Worm (Caenorhabditis elegans) whole organism, L4 larva: ENCODE measurements around the gene pms-2.

Source experiments
- F26F4.8 ChIP-seq: fragments of 200-800 bp; sonication (Bioruptor generic); conservative IDR thresholded peaks from 2 replicates; pipeline ENCODE4 v1.3.6; 2022; ENCODE audit warnings: missing genetic modification characterization, missing compliant biosample characterization
- F37D6.2 ChIP-seq: sonication (generic microtip); optimal IDR thresholded peaks from 2 replicates; lab custom pipeline; 2016; ENCODE audit warnings: mild to moderate bottlenecking, missing genetic modification characterization, missing compliant biosample characterization
- F44E2.7 ChIP-seq: fragments of 200-800 bp; sonication (Bioruptor generic); IDR thresholded peaks from 2 replicates; pipeline ENCODE4 v2.1.2; 2022; ENCODE audit warnings: missing genetic modification characterization, missing compliant biosample characterization
- F49E8.2 ChIP-seq: sonication (generic microtip); optimal IDR thresholded peaks from 2 replicates; lab custom pipeline; 2016; ENCODE audit warnings: missing compliant biosample characterization, mild to moderate bottlenecking, missing genetic modification characterization, borderline replicate concordance
- R02D3.7 ChIP-seq: fragments of 150-350 bp; sonication (generic microtip); optimal IDR thresholded peaks from 3 replicates; lab custom pipeline; 2014; ENCODE audit warnings: missing biosample characterization, missing genetic modification characterization
- T20F7.1 ChIP-seq: fragments of 200-800 bp; sonication (Bioruptor generic); optimal IDR thresholded peaks from 2 replicates; lab custom pipeline; 2018; ENCODE audit warnings: mild to moderate bottlenecking, missing genetic modification characterization, missing compliant biosample characterization
- arid-1 ChIP-seq: fragments of 200-800 bp; sonication (Bioruptor generic); conservative IDR thresholded peaks from 2 replicates; pipeline ENCODE4 v1.3.6; 2022; ENCODE audit warnings: missing genetic modification reagents, missing genetic modification characterization, missing compliant biosample characterization
- ceh-20 ChIP-seq: fragments of 200-800 bp; sonication (Bioruptor generic); IDR thresholded peaks from 2 replicates; pipeline ENCODE4 v1.3.6; 2022; ENCODE audit warnings: missing genetic modification reagents, missing genetic modification characterization, missing compliant biosample characterization
- ceh-28 ChIP-seq: fragments of 150-350 bp; optimal IDR thresholded peaks from 2 replicates; lab custom pipeline; 2014; ENCODE audit warnings: missing biosample characterization, missing genetic modification reagents, missing genetic modification characterization
- ceh-32 ChIP-seq: sonication (generic microtip); optimal IDR thresholded peaks from 2 replicates; lab custom pipeline; 2016; ENCODE audit warnings: mild to moderate bottlenecking, missing genetic modification characterization, missing compliant biosample characterization; ENCODE audit not compliant: poor library complexity
- ceh-44 ChIP-seq: fragments of 200-800 bp; sonication (Bioruptor generic); IDR thresholded peaks from 2 replicates; pipeline ENCODE4 v1.3.6; 2022; ENCODE audit warnings: missing genetic modification reagents, missing genetic modification characterization, missing compliant biosample characterization
- ceh-62 ChIP-seq: sonication (generic microtip); optimal IDR thresholded peaks from 2 replicates; lab custom pipeline; 2017; ENCODE audit warnings: missing biosample characterization, missing genetic modification characterization
- ceh-82 ChIP-seq: sonication (generic microtip); optimal IDR thresholded peaks from 2 replicates; lab custom pipeline; 2017; ENCODE audit warnings: missing biosample characterization, missing genetic modification characterization
- ces-1 ChIP-seq: fragments of 150-350 bp; sonication (generic microtip); optimal IDR thresholded peaks from 4 replicates; lab custom pipeline; 2014; ENCODE audit warnings: missing biosample characterization, missing genetic modification reagents, missing genetic modification characterization
- dmd-8 ChIP-seq: fragments of 200-800 bp; sonication (Bioruptor generic); IDR thresholded peaks from 2 replicates; pipeline ENCODE4 v1.3.6; 2022; ENCODE audit warnings: missing genetic modification characterization, missing compliant biosample characterization
- hlh-30 ChIP-seq: sonication (generic microtip); optimal IDR thresholded peaks from 2 replicates; lab custom pipeline; 2017; ENCODE audit warnings: antibody characterized with exemption, mild to moderate bottlenecking, missing genetic modification characterization, missing compliant biosample characterization; ENCODE audit not compliant: insufficient read depth
- lim-7 ChIP-seq: fragments of 200-800 bp; sonication (Bioruptor generic); IDR thresholded peaks from 2 replicates; pipeline ENCODE4 v1.3.6; 2022; ENCODE audit warnings: missing genetic modification characterization, missing compliant biosample characterization
- lin-15B ChIP-seq: fragments of 150-350 bp; sonication (generic microtip); optimal IDR thresholded peaks from 3 replicates; lab custom pipeline; 2014; ENCODE audit warnings: missing biosample characterization, missing genetic modification characterization
- lin-29 ChIP-seq: fragments of 200-800 bp; sonication (Bioruptor generic); IDR thresholded peaks from 2 replicates; pipeline ENCODE4 v1.3.6; 2022; ENCODE audit warnings: missing genetic modification reagents, missing genetic modification characterization, missing compliant biosample characterization
- lin-38 ChIP-seq: fragments of 200-800 bp; sonication (Bioruptor generic); IDR thresholded peaks from 2 replicates; pipeline ENCODE4 v1.3.6; 2022; ENCODE audit warnings: missing genetic modification reagents, missing genetic modification characterization, missing compliant biosample characterization
- madf-5 ChIP-seq, 2 experiments: fragments of 200-800 bp; sonication (Bioruptor generic); IDR thresholded peaks; 2 replicates each; pipeline ENCODE4 v1.3.6; 2022; ENCODE audit warnings: missing compliant biosample characterization in 2 of 2, missing genetic modification characterization in 2 of 2
- mdl-1 ChIP-seq, 2 experiments: fragments of 150-350 bp in 1 of 2; sonication (generic microtip) in 1 of 2; optimal IDR thresholded peaks; 2 replicates each; lab custom pipeline; 2014 to 2017; ENCODE audit warnings: missing biosample characterization in 2 of 2, missing genetic modification characterization in 2 of 2
- mdt-29 ChIP-seq: fragments of 200-800 bp; sonication (Bioruptor generic); IDR thresholded peaks from 2 replicates; pipeline ENCODE4 v1.3.6; 2022; ENCODE audit warnings: missing genetic modification reagents, missing genetic modification characterization, missing compliant biosample characterization
- mep-1 ChIP-seq: fragments of 150-350 bp; sonication (generic microtip); optimal IDR thresholded peaks from 3 replicates; lab custom pipeline; 2014; ENCODE audit warnings: missing biosample characterization, missing genetic modification characterization
- mes-2 ChIP-seq: sonication (generic microtip); optimal IDR thresholded peaks from 2 replicates; lab custom pipeline; 2016; ENCODE audit warnings: missing genotype, mild to moderate bottlenecking, missing genetic modification characterization, missing compliant biosample characterization; ENCODE audit not compliant: poor library complexity, severe bottlenecking
- nhr-102 ChIP-seq: sonication (generic microtip); optimal IDR thresholded peaks from 2 replicates; lab custom pipeline; 2016; ENCODE audit warnings: mild to moderate bottlenecking, missing genetic modification characterization, moderate library complexity, missing compliant biosample characterization
- nhr-237 ChIP-seq: sonication (generic microtip); optimal IDR thresholded peaks from 2 replicates; lab custom pipeline; 2017; ENCODE audit warnings: missing biosample characterization, missing genetic modification characterization
- nhr-42 ChIP-seq: fragments of 200-800 bp; sonication (Bioruptor generic); IDR thresholded peaks from 2 replicates; pipeline ENCODE4 v1.3.6; 2022; ENCODE audit warnings: missing genetic modification characterization, missing compliant biosample characterization
- set-16 ChIP-seq: fragments of 200-800 bp; sonication (Bioruptor generic); IDR thresholded peaks from 2 replicates; pipeline ENCODE4 v1.3.6; 2022; ENCODE audit warnings: missing genetic modification reagents, missing genetic modification characterization, missing compliant biosample characterization
- skn-1 ChIP-seq: fragments of 150-350 bp; optimal IDR thresholded peaks from 2 replicates; lab custom pipeline; 2014; ENCODE audit warnings: missing biosample characterization, missing genetic modification characterization
- snpc-1.2 ChIP-seq: fragments of 200-800 bp; sonication (Bioruptor generic); IDR thresholded peaks from 2 replicates; pipeline ENCODE4 v1.3.6; 2022; ENCODE audit warnings: missing genetic modification reagents, missing genetic modification characterization, missing compliant biosample characterization
- spr-3 ChIP-seq: fragments of 200-800 bp; sonication (Bioruptor generic); optimal IDR thresholded peaks from 2 replicates; lab custom pipeline; 2018; ENCODE audit warnings: mild to moderate bottlenecking, missing genetic modification characterization, missing compliant biosample characterization
- tra-1 ChIP-seq: fragments of 200-800 bp; sonication (Bioruptor generic); IDR thresholded peaks from 2 replicates; pipeline ENCODE4 v1.3.6; 2022; ENCODE audit warnings: missing genetic modification reagents, missing genetic modification characterization, missing compliant biosample characterization
- unc-130 ChIP-seq: sonication (generic microtip); optimal IDR thresholded peaks from 2 replicates; lab custom pipeline; 2016; ENCODE audit warnings: missing genetic modification reagents, missing genetic modification characterization, missing compliant biosample characterization
- zfp-2 ChIP-seq: sonication (generic microtip); optimal IDR thresholded peaks from 2 replicates; lab custom pipeline; 2016; ENCODE audit warnings: mild to moderate bottlenecking, missing genetic modification characterization, missing compliant biosample characterization
- zip-11 ChIP-seq: fragments of 200-800 bp; sonication (Bioruptor generic); IDR thresholded peaks from 2 replicates; pipeline ENCODE4 v1.3.6; 2022; ENCODE audit warnings: missing genetic modification characterization, missing compliant biosample characterization
- zip-2 ChIP-seq: fragments of 150-350 bp; optimal IDR thresholded peaks from 2 replicates; lab custom pipeline; 2014; ENCODE audit warnings: missing biosample characterization, missing genetic modification characterization
- ztf-11 ChIP-seq: fragments of 150-350 bp; optimal IDR thresholded peaks from 2 replicates; lab custom pipeline; 2014; ENCODE audit warnings: missing biosample characterization, missing genetic modification characterization

pms-2 gene

ce11 chrV:11572803-11573490 lies 2.5 kb upstream of the pms-2 start, which contains the start of the genes H12C20.7 and nhr-68 (continued):
- TF ChIP-seq zip-2, result peak; percentile 55

ce11 chrV:11564573-11564972 lies 5.8 kb downstream of the pms-2 start, which contains the start of gene srx-87:
srx-87 (plus strand) TSS chrV:11564873.
- TF ChIP-seq nhr-42 (GFP tag; lab: Robert Waterston, UW), result no peak
- TF ChIP-seq ztf-11 (tag; lab: Kevin White, UChicago), result no peak
- TF ChIP-seq mdt-29, result no peak
- no peak for TF ChIP-seq T20F7.1 (GFP tag; lab: Kevin White, UChicago)
- no peak for TF ChIP-seq ces-1 (GFP tag; lab: Kevin White, UChicago)
- no peak for TF ChIP-seq lin-29 (GFP tag; lab: Robert Waterston, UW)
- TF ChIP-seq zip-11 (GFP tag; lab: Robert Waterston, UW), result no peak
- no peak for TF ChIP-seq F44E2.7
- no peak for TF ChIP-seq snpc-1.2 (GFP tag; lab: Robert Waterston, UW)
- TF ChIP-seq F26F4.8, result no peak
- no peak for TF ChIP-seq zfp-2 (tag; lab: Kevin White, UChicago)
- TF ChIP-seq mdl-1 (tag; optimal IDR thresholded peaks at IDR 0.05; lab: Kevin White, UChicago), result no peak
- no peak for TF ChIP-seq ceh-32 (tag; lab: Kevin White, UChicago)
- no peak for TF ChIP-seq spr-3
- no peak for TF ChIP-seq tra-1
- no peak for TF ChIP-seq set-16
- no peak for TF ChIP-seq lin-15B (tag; lab: Kevin White, UChicago)
- TF ChIP-seq ceh-20 (GFP tag; lab: Robert Waterston, UW), result no peak

- TF ChIP-seq unc-130 (GFP tag; lab: Kevin White, UChicago) (no peak), R02D3.7 (no peak), lin-38 (no peak), F49E8.2 (tag; lab: Kevin White, UChicago) (no peak), hlh-30 (no peak), skn-1 (no peak), F37D6.2 (no peak), ces-1 (GFP tag; lab: Kevin White, UChicago) (no peak), madf-5 (GFP tag; IDR thresholded peaks at IDR 0.05; lab: Robert Waterston, UW) (no peak), ceh-62 (tag; lab: Kevin White, UChicago) (no peak), arid-1 (GFP tag; lab: Robert Waterston, UW) (no peak), mes-2 (tag; lab: Kevin White, UChicago) (no peak), dmd-8 (GFP tag; lab: Robert Waterston, UW) (no peak), lim-7 (GFP tag; lab: Robert Waterston, UW) (no peak), ceh-28 (tag; lab: Kevin White, UChicago) (no peak), ceh-44 (no peak)
These were observed 7.8 kb downstream of the pms-2 start, which contains the start of gene srx-86 for ce11 chrV:11562643-11563042. srx-86 (plus strand) TSS chrV:11562943.

ce11 chrV:11554260-11554659 lies 16.1 kb downstream of the pms-2 start, which contains the start of gene duo-1:
duo-1 (plus strand) TSS chrV:11554630.
- TF ChIP-seq ceh-82 (no peak), mep-1 (tag; lab: Kevin White, UChicago) (no peak), unc-130 (GFP tag; lab: Kevin White, UChicago) (peak; percentile 46), nhr-102 (tag; lab: Kevin White, UChicago) (no peak), nhr-237 (tag; lab: Kevin White, UChicago) (no peak)
